Fruit fly (Drosophila melanogaster): Measurements from ENCODE around the gene CG6012.

Gene CG6012

dm6 chr2L:16815989-16816749 is 45.1 kb downstream of the CG6012 start, which contains the start of gene mdy:
mdy (plus strand) TSS chr2L:16816660.
- TF ChIP-seq fkh (GFP tag; optimal IDR thresholded peaks at IDR 0.05) (peak; percentile 67), Eip93F (GFP tag; optimal IDR thresholded peaks at IDR 0.05) (peak; percentile 46), acj6 (GFP tag; optimal IDR thresholded peaks at IDR 0.05) (peak; percentile 64), Lpt (GFP tag; optimal IDR thresholded peaks at IDR 0.05) (peak; percentile 44), Blimp-1 (GFP tag; optimal IDR thresholded peaks at IDR 0.05) (no peak), CG11294 (GFP tag; IDR thresholded peaks at IDR 0.05) (no peak; the same call in 1 of the 2 replicates), eg (GFP tag; IDR thresholded peaks at IDR 0.05) (0 out of 3 replicates have a peak, but pooled peaks have one; percentile 56), CG11902 (GFP tag; optimal IDR thresholded peaks at IDR 0.05) (peak; percentile 36), CG6808 (GFP tag; optimal IDR thresholded peaks at IDR 0.05) (peak; percentile 8), vri (GFP tag; optimal IDR thresholded peaks at IDR 0.05) (peak; percentile 50), dsx (GFP tag; optimal IDR thresholded peaks at IDR 0.05; ENCODE audit: poor library complexity, severe bottlenecking) (peak; percentile 36), CG8319 (GFP tag; optimal IDR thresholded peaks at IDR 0.05) (peak; percentile 5), fd59A (GFP tag; optimal IDR thresholded peaks at IDR 0.05) (no peak), svp (GFP tag) (peak; percentile 89), CG7368 (GFP tag; optimal IDR thresholded peaks at IDR 0.05) (no peak), CG10669 (GFP tag; optimal IDR thresholded peaks at IDR 0.05) (peak; percentile 20), CG4318 (GFP tag; optimal IDR thresholded peaks at IDR 0.05) (peak; percentile 45), Ets96B (tag; optimal IDR thresholded peaks at IDR 0.05) (peak; percentile 53), Ets21C (GFP tag; optimal IDR thresholded peaks at IDR 0.05) (peak; percentile 52), fd85E (GFP tag; optimal IDR thresholded peaks at IDR 0.05) (no peak), Sox14 (GFP tag; optimal IDR thresholded peaks at IDR 0.05) (peak; percentile 90), esn (GFP tag; optimal IDR thresholded peaks at IDR 0.05) (peak; percentile 74), CG6792 (GFP tag; optimal IDR thresholded peaks at IDR 0.05) (peak; percentile 40), pdm3 (GFP tag; optimal IDR thresholded peaks at IDR 0.05) (peak; percentile 57), cyc (GFP tag; optimal IDR thresholded peaks at IDR 0.05) (peak; percentile 55), CG3919 (GFP tag; optimal IDR thresholded peaks at IDR 0.05) (peak; percentile 57), achi (GFP tag; optimal IDR thresholded peaks at IDR 0.05) (peak; percentile 41), lz (GFP tag; optimal IDR thresholded peaks at IDR 0.05) (peak; percentile 69), CG6854 (GFP tag; optimal IDR thresholded peaks at IDR 0.05) (no peak), CG10631 (GFP tag; optimal IDR thresholded peaks at IDR 0.05) (peak; percentile 59), topi (GFP tag; optimal IDR thresholded peaks at IDR 0.05) (peak; percentile 27), CG1621 (tag; optimal IDR thresholded peaks at IDR 0.05) (peak; percentile 38), CG6276 (GFP tag; optimal IDR thresholded peaks at IDR 0.05) (peak; percentile 17), CG8119 (GFP tag; IDR thresholded peaks at IDR 0.05) (no peak; the same call in 2 of the 3 replicates), CG11762 (GFP tag; optimal IDR thresholded peaks at IDR 0.05; ENCODE audit: insufficient read depth) (peak; percentile 49), ss (GFP tag; optimal IDR thresholded peaks at IDR 0.05) (no peak), salr (GFP tag; optimal IDR thresholded peaks at IDR 0.05) (peak in 1 of 2 experiments; percentile 44), net (GFP tag; optimal IDR thresholded peaks at IDR 0.05) (peak; percentile 40), Eip75B (GFP tag; optimal IDR thresholded peaks at IDR 0.05) (peak; percentile 72), CG8632 (GFP tag; optimal IDR thresholded peaks at IDR 0.05) (peak; percentile 32), spab (GFP tag; optimal IDR thresholded peaks at IDR 0.05) (no peak), dac (GFP tag; optimal IDR thresholded peaks at IDR 0.05) (no peak), CG9139 (GFP tag; optimal IDR thresholded peaks at IDR 0.05) (no peak), Sox102F (GFP tag; optimal IDR thresholded peaks at IDR 0.05) (peak; percentile 68), Eip78C (GFP tag) (peak; percentile 80), Smox (GFP tag; optimal IDR thresholded peaks at IDR 0.05) (peak; percentile 64), CG31627 (GFP tag; optimal IDR thresholded peaks at IDR 0.05) (peak; percentile 62), Gug (GFP tag; IDR thresholded peaks at IDR 0.05) (peak; percentile 52), Sox15 (GFP tag; optimal IDR thresholded peaks at IDR 0.05) (no peak), CG15336 (GFP tag; IDR thresholded peaks at IDR 0.05) (peak; percentile 44; the same call in 1 of the 2 replicates)
